Fruit fly (Drosophila melanogaster) whole organism, embryonic: ENCODE data around the gene CG11581.

Experiments
- Ada2b ChIP-seq: fragments of 200-800 bp; sonication (Bioruptor generic); IDR thresholded peaks from 2 replicates; pipeline ENCODE4 v1.3.6; 2022; ENCODE audit warnings: missing biosample characterization, missing genetic modification characterization
- Asciz ChIP-seq: fragments of 200-800 bp; sonication (Bioruptor generic); optimal IDR thresholded peaks from 2 replicates; lab custom pipeline; 2017; ENCODE audit warnings: missing biosample characterization, mild to moderate bottlenecking, missing genetic modification characterization, missing genetic modification reagents
- BEAF-32 ChIP-seq: fragments of 200-800 bp; sonication (Bioruptor generic); optimal IDR thresholded peaks from 3 replicates; lab custom pipeline; 2017; ENCODE audit warnings: missing biosample characterization, missing genetic modification characterization, mild to moderate bottlenecking, moderate library complexity, missing genetic modification reagents
- CG12219 ChIP-seq: fragments of 200-800 bp; sonication (Bioruptor generic); optimal IDR thresholded peaks from 3 replicates; lab custom pipeline; 2018; ENCODE audit warnings: missing biosample characterization, mild to moderate bottlenecking, missing genetic modification characterization
- CG13424 ChIP-seq: fragments of 200-800 bp; sonication (Bioruptor generic); optimal IDR thresholded peaks from 2 replicates; lab custom pipeline; 2019; ENCODE audit warnings: missing biosample characterization, mild to moderate bottlenecking, missing genetic modification characterization, moderate library complexity
- CG14860 ChIP-seq: fragments of 200-800 bp; sonication (Bioruptor generic); IDR thresholded peaks from 3 replicates; pipeline ENCODE4 v1.3.6; 2022; ENCODE audit warnings: missing biosample characterization, missing genetic modification characterization; ENCODE audit not compliant: partially characterized antibody
- CG15479 ChIP-seq: fragments of 200-800 bp; sonication (Bioruptor generic); optimal IDR thresholded peaks from 3 replicates; lab custom pipeline; 2019; ENCODE audit warnings: missing biosample characterization, mild to moderate bottlenecking, missing genetic modification characterization, moderate library complexity
- CG15514 ChIP-seq: fragments of 200-800 bp; sonication (Bioruptor generic); optimal IDR thresholded peaks from 3 replicates; lab custom pipeline; 2017; ENCODE audit warnings: missing biosample characterization, missing genetic modification characterization, mild to moderate bottlenecking, moderate library complexity, missing genetic modification reagents
- CG17359 ChIP-seq: fragments of 200-800 bp; sonication (Bioruptor generic); optimal IDR thresholded peaks from 3 replicates; lab custom pipeline; 2018; ENCODE audit warnings: missing biosample characterization, mild to moderate bottlenecking, missing genetic modification characterization, moderate library complexity
- CG32532 ChIP-seq: fragments of 200-800 bp; sonication (Bioruptor generic); IDR thresholded peaks from 2 replicates; pipeline ENCODE4 v1.3.6; 2022; ENCODE audit warnings: missing biosample characterization, missing genetic modification characterization
- CG4360 ChIP-seq: fragments of 200-800 bp; sonication (Bioruptor generic); IDR thresholded peaks from 2 replicates; pipeline ENCODE4 v1.3.6; 2022; ENCODE audit warnings: missing biosample characterization, missing genetic modification characterization
- CG4404 ChIP-seq: fragments of 200-800 bp; sonication (Bioruptor generic); IDR thresholded peaks from 2 replicates; pipeline ENCODE4 v1.3.6; 2022; ENCODE audit warnings: missing biosample characterization, missing genetic modification characterization
- CG4424 ChIP-seq: fragments of 200-800 bp; sonication (Bioruptor generic); optimal IDR thresholded peaks from 3 replicates; lab custom pipeline; 2016; ENCODE audit warnings: missing biosample characterization, missing genetic modification characterization
- CG6791 ChIP-seq: fragments of 200-800 bp; sonication (Bioruptor generic); IDR thresholded peaks from 3 replicates; pipeline ENCODE4 v1.3.6; 2022; ENCODE audit warnings: missing biosample characterization, missing genetic modification characterization; ENCODE audit not compliant: partially characterized antibody
- CG6854 ChIP-seq: fragments of 200-800 bp; sonication (Bioruptor generic); optimal IDR thresholded peaks from 3 replicates; lab custom pipeline; 2017; ENCODE audit warnings: missing biosample characterization, mild to moderate bottlenecking, missing genetic modification characterization
- CG7928 ChIP-seq: fragments of 200-800 bp; sonication (Bioruptor generic); optimal IDR thresholded peaks from 2 replicates; lab custom pipeline; 2017; ENCODE audit warnings: missing biosample characterization, mild to moderate bottlenecking, missing genetic modification characterization
- Dll ChIP-seq: fragments of 200-800 bp; sonication (Bioruptor generic); IDR thresholded peaks from 4 replicates; pipeline ENCODE4 v1.3.6; 2022; ENCODE audit warnings: missing biosample characterization, missing genetic modification characterization; ENCODE audit not compliant: partially characterized antibody
- Drgx ChIP-seq: fragments of 200-800 bp; sonication (Bioruptor generic); IDR thresholded peaks from 2 replicates; pipeline ENCODE4 v1.3.6; 2022; ENCODE audit warnings: missing biosample characterization, missing genetic modification characterization
- Ets65A ChIP-seq: fragments of 200-800 bp; sonication (Bioruptor generic); peaks from one replicate; lab custom pipeline; 2016; ENCODE audit warnings: missing biosample characterization, missing genetic modification characterization
- MBD-R2 ChIP-seq: fragments of 200-800 bp; sonication (Bioruptor generic); IDR thresholded peaks from 2 replicates; pipeline ENCODE4 v1.3.6; 2022; ENCODE audit warnings: missing biosample characterization, missing genetic modification characterization
- Meics ChIP-seq: fragments of 200-800 bp; sonication (Bioruptor generic); optimal IDR thresholded peaks from 2 replicates; lab custom pipeline; 2017; ENCODE audit warnings: missing biosample characterization, mild to moderate bottlenecking, missing genetic modification characterization
- Myb ChIP-seq: fragments of 200-800 bp; sonication (Bioruptor generic); optimal IDR thresholded peaks from 2 replicates; lab custom pipeline; 2016; ENCODE audit warnings: missing biosample characterization, missing genetic modification characterization
- Nf-YC ChIP-seq: fragments of 200-800 bp; optimal IDR thresholded peaks from 3 replicates; lab custom pipeline; 2019; ENCODE audit warnings: missing biosample characterization, mild to moderate bottlenecking, missing genetic modification characterization, moderate library complexity
- Optix ChIP-seq: fragments of 200-800 bp; sonication (Bioruptor generic); IDR thresholded peaks from 3 replicates; pipeline ENCODE4 v1.3.6; 2022; ENCODE audit warnings: missing biosample characterization, missing genetic modification characterization
- Six4 ChIP-seq: fragments of 200-800 bp; sonication (Bioruptor generic); optimal IDR thresholded peaks from 2 replicates; lab custom pipeline; 2016; ENCODE audit warnings: missing biosample characterization, missing genetic modification characterization
- ab ChIP-seq: fragments of 200-800 bp; sonication (Bioruptor generic); optimal IDR thresholded peaks from 2 replicates; lab custom pipeline; 2016; ENCODE audit warnings: missing biosample characterization, missing genetic modification characterization
- amos ChIP-seq: fragments of 200-800 bp; sonication (Bioruptor generic); IDR thresholded peaks from 2 replicates; pipeline ENCODE4 v1.3.6; 2022; ENCODE audit warnings: missing biosample characterization, missing genetic modification characterization; ENCODE audit not compliant: partially characterized antibody
- cg ChIP-seq: fragments of 200-800 bp; sonication (Bioruptor generic); optimal IDR thresholded peaks from 3 replicates; lab custom pipeline; 2019; ENCODE audit warnings: missing biosample characterization, mild to moderate bottlenecking, missing genetic modification characterization, moderate library complexity
- chn ChIP-seq: fragments of 200-800 bp; sonication (Bioruptor generic); optimal IDR thresholded peaks from 2 replicates; lab custom pipeline; 2016; ENCODE audit warnings: missing biosample characterization, missing genetic modification characterization
- ewg ChIP-seq: fragments of 200-800 bp; sonication (Bioruptor generic); optimal IDR thresholded peaks from 3 replicates; lab custom pipeline; 2017; ENCODE audit warnings: mild to moderate bottlenecking, missing biosample characterization, missing genetic modification reagents, missing genetic modification characterization
- fd64A ChIP-seq: fragments of 200-800 bp; sonication (Bioruptor generic); optimal IDR thresholded peaks from 3 replicates; lab custom pipeline; 2018; ENCODE audit warnings: missing biosample characterization, mild to moderate bottlenecking, missing genetic modification characterization
- gfzf ChIP-seq: fragments of 200-800 bp; sonication (Bioruptor generic); optimal IDR thresholded peaks from 2 replicates; lab custom pipeline; 2016; ENCODE audit warnings: missing biosample characterization, mild to moderate bottlenecking, missing genetic modification characterization, moderate library complexity
- grn ChIP-seq: fragments of 200-800 bp; sonication (Bioruptor generic); optimal IDR thresholded peaks from 3 replicates; lab custom pipeline; 2017; ENCODE audit warnings: missing biosample characterization, missing genetic modification characterization
- gro ChIP-seq: fragments of 200-800 bp; sonication (Bioruptor generic); optimal IDR thresholded peaks from 2 replicates; lab custom pipeline; 2016; ENCODE audit warnings: missing biosample characterization, missing genetic modification characterization
- gsb ChIP-seq: fragments of 200-800 bp; sonication (Bioruptor generic); IDR thresholded peaks from 2 replicates; pipeline ENCODE4 v1.3.6; 2022; ENCODE audit warnings: missing biosample characterization, missing genetic modification characterization
- h ChIP-seq: fragments of >200 bp; optimal IDR thresholded peaks from 2 replicates; lab custom pipeline; 2017
- ham ChIP-seq: fragments of 200-800 bp; sonication (Bioruptor generic); IDR thresholded peaks from 2 replicates; pipeline ENCODE4 v1.3.6; 2022; ENCODE audit warnings: missing biosample characterization, missing genetic modification characterization
- insv ChIP-seq, 2 experiments: fragments of 200-800 bp; sonication (Bioruptor generic); optimal IDR thresholded peaks; 3 replicates each; lab custom pipeline; 2016 to 2018; ENCODE audit warnings: missing biosample characterization in 2 of 2, missing genetic modification characterization in 2 of 2
- jumu ChIP-seq: fragments of 200-800 bp; sonication (Bioruptor generic); optimal IDR thresholded peaks from 3 replicates; lab custom pipeline; 2016; ENCODE audit warnings: missing biosample characterization, missing genetic modification characterization
- kah ChIP-seq: fragments of 200-800 bp; sonication (Bioruptor generic); optimal IDR thresholded peaks from 2 replicates; lab custom pipeline; 2018; ENCODE audit warnings: missing biosample characterization, mild to moderate bottlenecking, missing genetic modification characterization
- maf-S ChIP-seq: fragments of 200-800 bp; sonication (Bioruptor generic); optimal IDR thresholded peaks from 2 replicates; lab custom pipeline; 2016; ENCODE audit warnings: missing biosample characterization, missing genetic modification characterization
- mam ChIP-seq: fragments of 200-800 bp; sonication (Bioruptor generic); optimal IDR thresholded peaks from 3 replicates; lab custom pipeline; 2016; ENCODE audit warnings: missing biosample characterization, missing genetic modification characterization
- sima ChIP-seq: fragments of 200-800 bp; sonication (Bioruptor generic); optimal IDR thresholded peaks from 2 replicates; lab custom pipeline; 2016; ENCODE audit warnings: missing biosample characterization, missing genetic modification characterization
- tna ChIP-seq: fragments of 200-800 bp; sonication (Bioruptor generic); IDR thresholded peaks from 2 replicates; pipeline ENCODE4 v1.3.6; 2022; ENCODE audit warnings: missing biosample characterization, missing genetic modification characterization; ENCODE audit not compliant: partially characterized antibody
- unc-4 ChIP-seq: fragments of 200-800 bp; sonication (Bioruptor generic); IDR thresholded peaks from 2 replicates; pipeline ENCODE4 v1.3.6; 2022; ENCODE audit warnings: missing biosample characterization, missing genetic modification characterization; ENCODE audit not compliant: partially characterized antibody
- unpg ChIP-seq: fragments of 200-800 bp; sonication (Bioruptor generic); optimal IDR thresholded peaks from 3 replicates; lab custom pipeline; 2018; ENCODE audit warnings: missing biosample characterization, mild to moderate bottlenecking, missing genetic modification characterization, moderate library complexity

The CG11581 gene

dm6 chrX:14189216-14189615, 12.5 kb downstream of the CG11581 start, which contains the start of gene CG11585:
Gene CG11585 (plus strand): TSS chrX:14189516.
- TF ChIP-seq fd64A (GFP tag; lab: Kevin White, UChicago) (no peak), ab (GFP tag; lab: Kevin White, UChicago) (no peak), Asciz (GFP tag; lab: Kevin White, UChicago) (no peak), cg (GFP tag; lab: Kevin White, UChicago) (no peak), Optix (no peak), gsb (no peak), maf-S (GFP tag; lab: Kevin White, UChicago) (no peak), CG4404 (GFP tag; lab: Robert Waterston, UW) (no peak), h (lab: Kevin White, UChicago) (no peak), CG32532 (GFP tag; lab: Robert Waterston, UW) (no peak), Ets65A (no peak), ewg (GFP tag; lab: Kevin White, UChicago) (no peak), CG6854 (GFP tag; lab: Kevin White, UChicago) (no peak), CG17359 (tag; lab: Kevin White, UChicago) (no peak), CG6791 (GFP tag; lab: Robert Waterston, UW) (no peak), CG14860 (no peak), CG15479 (GFP tag; lab: Kevin White, UChicago) (no peak)

dm6 chrX:14191918-14192317, 15.2 kb downstream of the CG11581 start, which contains the start of gene CG13403:
Gene CG13403 (minus strand): TSS chrX:14192018.
- TF ChIP-seq CG13424 (tag; lab: Kevin White, UChicago) (no peak), mam (GFP tag; lab: Kevin White, UChicago) (no peak), gro (no peak), CG7928 (GFP tag; lab: Kevin White, UChicago) (no peak)

DNA sequence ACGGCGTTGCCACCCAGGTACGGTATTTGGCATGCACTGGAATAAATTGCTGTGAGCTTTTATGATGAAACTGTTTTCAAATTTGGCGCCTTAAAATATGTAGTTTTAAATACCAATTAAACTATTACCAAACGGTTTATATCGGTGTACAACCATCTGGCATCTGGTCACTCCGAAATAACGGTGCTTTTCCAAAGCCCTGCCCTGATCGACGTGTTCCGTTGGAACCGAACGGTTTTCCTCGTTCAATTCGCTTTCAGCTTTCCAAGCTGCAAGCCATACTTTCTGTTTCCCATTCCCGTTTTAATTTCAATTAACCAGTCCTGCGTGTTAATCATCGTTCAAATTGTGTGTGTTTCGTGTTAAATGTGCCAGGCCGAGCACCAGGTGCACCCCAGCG, 16.3 kb downstream of the CG11581 start, which contains the start of gene yl:
TSS of gene yl (plus strand) at position 202 of the 400 bp plus-strand sequence.
- no peak for TF ChIP-seq tna (GFP tag; lab: Robert Waterston, UW)
- peak; percentile 8 for TF ChIP-seq Myb (GFP tag; lab: Kevin White, UChicago)
- TF ChIP-seq gfzf (GFP tag; lab: Kevin White, UChicago): peak; percentile 15

DNA sequence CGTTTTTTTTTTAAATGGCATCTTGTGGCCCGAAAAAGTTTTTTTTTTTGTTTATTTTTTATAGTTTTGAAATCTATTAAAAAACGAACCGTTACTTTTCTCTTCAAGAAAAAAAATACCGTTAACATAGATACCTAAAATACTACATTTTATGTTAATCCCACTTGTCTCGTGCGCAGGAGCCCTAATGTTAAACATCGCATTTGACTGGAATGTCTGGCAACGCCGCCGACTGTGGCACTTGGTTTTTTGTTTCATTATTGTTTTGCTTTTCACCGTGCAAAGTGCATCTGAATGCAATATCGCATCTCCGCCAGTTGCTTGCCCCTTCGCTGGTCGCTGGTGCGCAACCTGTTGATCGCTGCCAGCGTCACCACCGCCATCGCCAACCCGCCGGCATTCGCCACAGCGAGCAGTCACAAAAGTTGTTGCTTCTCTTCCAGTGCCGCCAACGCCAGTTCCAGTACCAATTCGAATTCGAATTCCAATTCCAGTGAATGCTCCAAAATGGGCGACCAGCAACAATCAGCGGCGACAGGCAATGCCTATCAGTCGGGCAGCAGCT, 23.3 kb downstream of the CG11581 start, which contains the start of gene CG11590:
TSS of gene CG11590 (plus strand) at position 212 of the 565 bp plus-strand sequence.
- no peak for TF ChIP-seq Nf-YC (tag; lab: Kevin White, UChicago)
- TF ChIP-seq Meics (GFP tag; lab: Kevin White, UChicago): no peak
- no peak for TF ChIP-seq CG12219 (GFP tag; lab: Kevin White, UChicago)
- TF ChIP-seq MBD-R2 (GFP tag; lab: Robert Waterston, UW): peak; percentile 84
- TF ChIP-seq Ada2b (GFP tag; lab: Robert Waterston, UW): no peak
- TF ChIP-seq grn: no peak
- TF ChIP-seq Dll (GFP tag; lab: Robert Waterston, UW): peak; percentile 36; the same call in 1 of the 4 replicates
- TF ChIP-seq sima: no peak
- TF ChIP-seq chn (GFP tag; lab: Kevin White, UChicago): no peak
- 0 out of 2 replicates have a peak, but pooled peaks have one; percentile 8 for TF ChIP-seq amos (GFP tag; lab: Robert Waterston, UW)
- TF ChIP-seq BEAF-32 (GFP tag; lab: Kevin White, UChicago): peak; percentile 26
- no peak for TF ChIP-seq jumu
- TF ChIP-seq kah (GFP tag; lab: Kevin White, UChicago): peak; percentile 6
- TF ChIP-seq CG15514: peak; percentile 94
- no peak for TF ChIP-seq ham (GFP tag; lab: Robert Waterston, UW)
- no peak for TF ChIP-seq unpg
- TF ChIP-seq Drgx (GFP tag; lab: Robert Waterston, UW): 0 out of 2 replicates have a peak, but pooled peaks have one; percentile 10
- TF ChIP-seq Six4 (GFP tag; lab: Kevin White, UChicago): no peak
- no peak for TF ChIP-seq CG4424 (GFP tag; lab: Kevin White, UChicago)
- peak in 1 of 2 experiments; percentile 79 for TF ChIP-seq insv (GFP tag; optimal IDR thresholded peaks at IDR 0.05; lab: Kevin White, UChicago)
- no peak for TF ChIP-seq CG4360 (GFP tag; lab: Robert Waterston, UW)
- TF ChIP-seq unc-4 (GFP tag; lab: Robert Waterston, UW): peak; percentile 28; the same call in 1 of the 2 replicates
